Fruit fly (Drosophila melanogaster): ENCODE measurements around the gene CG8086.

CG8086 gene

dm6 chr2L:8202569-8202968 is 54.7 kb downstream of the CG8086 start:
- TF ChIP-seq CG1621 (tag; optimal IDR thresholded peaks at IDR 0.05) (no peak), Ets21C (GFP tag; optimal IDR thresholded peaks at IDR 0.05) (no peak), Ets96B (tag; optimal IDR thresholded peaks at IDR 0.05) (no peak), CG6792 (GFP tag; optimal IDR thresholded peaks at IDR 0.05) (no peak), CG3919 (GFP tag; optimal IDR thresholded peaks at IDR 0.05) (no peak), CG7368 (GFP tag; optimal IDR thresholded peaks at IDR 0.05) (no peak), CG11762 (GFP tag; optimal IDR thresholded peaks at IDR 0.05; ENCODE audit: insufficient read depth) (no peak), CG11294 (GFP tag; IDR thresholded peaks at IDR 0.05) (no peak), esn (GFP tag; optimal IDR thresholded peaks at IDR 0.05) (no peak), achi (GFP tag; optimal IDR thresholded peaks at IDR 0.05) (no peak), Hr39 (GFP tag; optimal IDR thresholded peaks at IDR 0.05) (no peak), CG6163 (GFP tag; IDR thresholded peaks at IDR 0.05) (no peak), CG15336 (GFP tag; IDR thresholded peaks at IDR 0.05) (no peak), acj6 (GFP tag; optimal IDR thresholded peaks at IDR 0.05) (no peak), Lpt (GFP tag; optimal IDR thresholded peaks at IDR 0.05) (no peak), ss (GFP tag; optimal IDR thresholded peaks at IDR 0.05) (no peak), dsx (GFP tag; optimal IDR thresholded peaks at IDR 0.05; ENCODE audit: poor library complexity, severe bottlenecking) (no peak), pdm3 (GFP tag; optimal IDR thresholded peaks at IDR 0.05) (no peak), CG6276 (GFP tag; optimal IDR thresholded peaks at IDR 0.05) (no peak), fd85E (GFP tag; optimal IDR thresholded peaks at IDR 0.05) (no peak)

dm6 chr2L:8198757-8199156 is 58.5 kb downstream of the CG8086 start, which contains the start of gene PGAP5:
Gene PGAP5, plus strand, starts transcription at chr2L:8198882.
- no peak for TF ChIP-seq CG1621 (tag; optimal IDR thresholded peaks at IDR 0.05)
- TF ChIP-seq Eip93F (GFP tag; optimal IDR thresholded peaks at IDR 0.05): no peak
- TF ChIP-seq esn (GFP tag; optimal IDR thresholded peaks at IDR 0.05): peak; percentile 35
- peak; percentile 0 for TF ChIP-seq CG31627 (GFP tag; optimal IDR thresholded peaks at IDR 0.05)

dm6 chr2L:8196757-8197530 is 60.4 kb downstream of the CG8086 start, which contains the start of the genes CG8475 and CG8460:
Gene CG8475, minus strand, starts transcription at chr2L:8196918.
Gene CG8460, plus strand, starts transcription at chr2L:8197193.
- TF ChIP-seq CG6854 (GFP tag; optimal IDR thresholded peaks at IDR 0.05): no peak
- TF ChIP-seq Sox14 (GFP tag; optimal IDR thresholded peaks at IDR 0.05): no peak
- TF ChIP-seq CG16779 (tag; optimal IDR thresholded peaks at IDR 0.05): no peak

dm6 chr2L:8195722-8196323 is 61.5 kb downstream of the CG8086 start:
- TF ChIP-seq CG31627 (GFP tag; optimal IDR thresholded peaks at IDR 0.05) (no peak), svp (GFP tag) (peak; percentile 99)

Measured in whole organism, prepupa.